Fruit fly (Drosophila melanogaster) whole organism, embryonic: ENCODE data around the gene RpS29.

Experiments
- Ada2b ChIP-seq: fragments of 200-800 bp; sonication (Bioruptor generic); IDR thresholded peaks from 2 replicates; pipeline ENCODE4 v1.3.6; 2022; ENCODE audit warnings: missing biosample characterization, missing genetic modification characterization
- Bgb ChIP-seq: fragments of 200-800 bp; sonication (Bioruptor generic); IDR thresholded peaks from 2 replicates; pipeline ENCODE4 v1.3.6; 2022; ENCODE audit warnings: missing biosample characterization, missing genetic modification characterization; ENCODE audit not compliant: partially characterized antibody
- BtbVII ChIP-seq: fragments of 200-800 bp; sonication (Bioruptor generic); optimal IDR thresholded peaks from 3 replicates; lab custom pipeline; 2017; ENCODE audit warnings: missing biosample characterization, mild to moderate bottlenecking, missing genetic modification characterization
- Bteb2 ChIP-seq: fragments of 200-800 bp; sonication (Bioruptor generic); optimal IDR thresholded peaks from 2 replicates; lab custom pipeline; 2016; ENCODE audit warnings: missing biosample characterization, missing genetic modification characterization
- CG10274 ChIP-seq: fragments of 200-800 bp; sonication (Bioruptor generic); optimal IDR thresholded peaks from 3 replicates; lab custom pipeline; 2017; ENCODE audit warnings: missing biosample characterization, mild to moderate bottlenecking, missing genetic modification characterization
- CG10462 ChIP-seq: fragments of 200-800 bp; sonication (Bioruptor generic); optimal IDR thresholded peaks from 2 replicates; lab custom pipeline; 2016; ENCODE audit warnings: missing biosample characterization, missing genetic modification characterization
- CG11504 ChIP-seq: fragments of 200-800 bp; sonication (Bioruptor generic); optimal IDR thresholded peaks from 3 replicates; lab custom pipeline; 2019; ENCODE audit warnings: missing biosample characterization, mild to moderate bottlenecking, missing genetic modification characterization, moderate library complexity
- CG13894 ChIP-seq: fragments of 200-800 bp; sonication (Bioruptor generic); optimal IDR thresholded peaks from 3 replicates; lab custom pipeline; 2018; ENCODE audit warnings: missing biosample characterization, mild to moderate bottlenecking, missing genetic modification characterization, moderate library complexity
- CG17186 ChIP-seq: fragments of 200-800 bp; sonication (Bioruptor generic); optimal IDR thresholded peaks from 3 replicates; lab custom pipeline; 2017; ENCODE audit warnings: missing biosample characterization, missing genetic modification reagents, missing genetic modification characterization
- CG18262 ChIP-seq: fragments of 200-800 bp; optimal IDR thresholded peaks from 3 replicates; lab custom pipeline; 2019; ENCODE audit warnings: missing biosample characterization, mild to moderate bottlenecking, missing genetic modification characterization, moderate library complexity
- CG33213 ChIP-seq: fragments of 200-800 bp; sonication (Bioruptor generic); optimal IDR thresholded peaks from 3 replicates; lab custom pipeline; 2016; ENCODE audit warnings: missing biosample characterization, missing genetic modification characterization
- CG34224 ChIP-seq: fragments of 200-800 bp; sonication (Bioruptor generic); IDR thresholded peaks from 3 replicates; pipeline ENCODE4 v1.3.6; 2022; ENCODE audit warnings: missing biosample characterization, missing genetic modification characterization; ENCODE audit not compliant: partially characterized antibody
- CG4328 ChIP-seq: fragments of 200-800 bp; sonication (Bioruptor generic); optimal IDR thresholded peaks from 3 replicates; lab custom pipeline; 2017; ENCODE audit warnings: missing biosample characterization, missing genetic modification reagents, missing genetic modification characterization
- CG5245 ChIP-seq: fragments of 200-800 bp; sonication (Bioruptor generic); optimal IDR thresholded peaks from 3 replicates; lab custom pipeline; 2016; ENCODE audit warnings: missing biosample characterization, missing genetic modification characterization
- CG9876 ChIP-seq: fragments of 200-800 bp; sonication (Bioruptor generic); optimal IDR thresholded peaks from 2 replicates; lab custom pipeline; 2016; ENCODE audit warnings: missing biosample characterization, missing genetic modification characterization
- HLH54F ChIP-seq: fragments of 200-800 bp; sonication (Bioruptor generic); optimal IDR thresholded peaks from 3 replicates; lab custom pipeline; 2016; ENCODE audit warnings: missing biosample characterization, missing genetic modification characterization
- Hey ChIP-seq: fragments of 200-800 bp; sonication (Bioruptor generic); optimal IDR thresholded peaks from 3 replicates; lab custom pipeline; 2018; ENCODE audit warnings: missing biosample characterization, mild to moderate bottlenecking, missing genetic modification characterization
- Hmr ChIP-seq: fragments of 200-800 bp; sonication (Bioruptor generic); optimal IDR thresholded peaks from 3 replicates; lab custom pipeline; 2017; ENCODE audit warnings: mild to moderate bottlenecking, missing biosample characterization, missing genetic modification reagents, missing genetic modification characterization
- Hr78 ChIP-seq, 2 experiments: fragments of 200-800 bp in 1 of 2; fragments of >200 bp in 1 of 2; sonication (Bioruptor generic) in 1 of 2; optimal IDR thresholded peaks; 2 replicates each; lab custom pipeline; 2017 to 2019; ENCODE audit warnings: missing biosample characterization in 2 of 2, missing genetic modification characterization in 2 of 2, mild to moderate bottlenecking in 1 of 2, moderate library complexity in 1 of 2
- MBD-R2 ChIP-seq: fragments of 200-800 bp; sonication (Bioruptor generic); IDR thresholded peaks from 2 replicates; pipeline ENCODE4 v1.3.6; 2022; ENCODE audit warnings: missing biosample characterization, missing genetic modification characterization
- Mad ChIP-seq: fragments of 200-800 bp; sonication (Bioruptor generic); optimal IDR thresholded peaks from 2 replicates; lab custom pipeline; 2016; ENCODE audit warnings: missing biosample characterization, missing genetic modification characterization
- Optix ChIP-seq: fragments of 200-800 bp; sonication (Bioruptor generic); IDR thresholded peaks from 3 replicates; pipeline ENCODE4 v1.3.6; 2022; ENCODE audit warnings: missing biosample characterization, missing genetic modification characterization
- Usf ChIP-seq: fragments of 200-800 bp; sonication (Bioruptor generic); optimal IDR thresholded peaks from 2 replicates; lab custom pipeline; 2017; ENCODE audit warnings: missing genotype, missing biosample characterization, missing genetic modification characterization
- Vsx1 ChIP-seq: fragments of 200-800 bp; sonication (Bioruptor generic); optimal IDR thresholded peaks from 2 replicates; lab custom pipeline; 2017; ENCODE audit warnings: missing biosample characterization, mild to moderate bottlenecking, missing genetic modification characterization, missing genetic modification reagents
- abd-A ChIP-seq: fragments of 200-800 bp; sonication (Bioruptor generic); optimal IDR thresholded peaks from 3 replicates; lab custom pipeline; 2019; ENCODE audit warnings: missing biosample characterization, mild to moderate bottlenecking, missing genetic modification characterization, moderate library complexity
- al ChIP-seq: fragments of 200-800 bp; sonication (Bioruptor generic); IDR thresholded peaks from 2 replicates; pipeline ENCODE4 v1.3.6; 2022; ENCODE audit warnings: missing biosample characterization, missing genetic modification characterization
- amos ChIP-seq: fragments of 200-800 bp; sonication (Bioruptor generic); IDR thresholded peaks from 2 replicates; pipeline ENCODE4 v1.3.6; 2022; ENCODE audit warnings: missing biosample characterization, missing genetic modification characterization; ENCODE audit not compliant: partially characterized antibody
- ap ChIP-seq: fragments of 200-800 bp; sonication (Bioruptor generic); IDR thresholded peaks from 2 replicates; pipeline ENCODE4 v1.3.6; 2022; ENCODE audit warnings: missing biosample characterization, missing genetic modification characterization
- croc ChIP-seq: fragments of 200-800 bp; sonication (Bioruptor generic); conservative IDR thresholded peaks from 3 replicates; pipeline ENCODE4 v1.3.6; 2022; ENCODE audit warnings: missing biosample characterization, missing genetic modification characterization
- dm ChIP-seq: fragments of 200-800 bp; sonication (Bioruptor generic); optimal IDR thresholded peaks from 3 replicates; lab custom pipeline; 2016; ENCODE audit warnings: missing biosample characterization, missing genetic modification characterization
- dpn ChIP-seq, 2 experiments: fragments of 200-800 bp; sonication (Bioruptor generic); optimal IDR thresholded peaks; 3 replicates each; lab custom pipeline; 2016; ENCODE audit warnings: missing biosample characterization in 2 of 2, missing genetic modification characterization in 2 of 2
- ems ChIP-seq: fragments of 200-800 bp; sonication (Bioruptor generic); optimal IDR thresholded peaks from 3 replicates; lab custom pipeline; 2016; ENCODE audit warnings: missing biosample characterization, missing genetic modification characterization
- fd64A ChIP-seq: fragments of 200-800 bp; sonication (Bioruptor generic); optimal IDR thresholded peaks from 3 replicates; lab custom pipeline; 2018; ENCODE audit warnings: missing biosample characterization, mild to moderate bottlenecking, missing genetic modification characterization
- gcm2 ChIP-seq: fragments of 200-800 bp; sonication (Bioruptor generic); optimal IDR thresholded peaks from 2 replicates; lab custom pipeline; 2016; ENCODE audit warnings: missing biosample characterization, missing genetic modification characterization
- gfzf ChIP-seq: fragments of 200-800 bp; sonication (Bioruptor generic); optimal IDR thresholded peaks from 2 replicates; lab custom pipeline; 2016; ENCODE audit warnings: missing biosample characterization, mild to moderate bottlenecking, missing genetic modification characterization, moderate library complexity
- hb ChIP-seq: fragments of 200-800 bp; sonication (Bioruptor generic); IDR thresholded peaks from 3 replicates; pipeline ENCODE4 v1.3.6; 2022; ENCODE audit warnings: missing biosample characterization, missing genetic modification characterization; ENCODE audit not compliant: partially characterized antibody
- lilli ChIP-seq: fragments of 200-800 bp; sonication (Bioruptor generic); optimal IDR thresholded peaks from 3 replicates; lab custom pipeline; 2016; ENCODE audit warnings: missing biosample characterization, missing genetic modification characterization
- lmd ChIP-seq: fragments of 200-800 bp; sonication (Bioruptor generic); IDR thresholded peaks from 2 replicates; pipeline ENCODE4 v1.3.6; 2022; ENCODE audit warnings: missing biosample characterization, missing genetic modification characterization
- oc ChIP-seq: fragments of 200-800 bp; sonication (Bioruptor generic); optimal IDR thresholded peaks from 2 replicates; lab custom pipeline; 2018; ENCODE audit warnings: missing biosample characterization, mild to moderate bottlenecking, missing genetic modification characterization, moderate library complexity
- prd ChIP-seq, 3 experiments: fragments of >200 bp in 2 of 3; fragments of 200-800 bp in 1 of 3; sonication (Bioruptor generic) in 1 of 3; optimal IDR thresholded peaks in 2 of 3; IDR thresholded peaks in 1 of 3; 2 replicates in 2 of 3; 3 replicates in 1 of 3; pipeline versions ENCODE4 v1.3.6 to Lab custom; 2017 to 2022; ENCODE audit warnings: missing biosample characterization in 1 of 3, missing genetic modification characterization in 1 of 3
- repo ChIP-seq: fragments of 200-800 bp; sonication (Bioruptor generic); optimal IDR thresholded peaks from 2 replicates; lab custom pipeline; 2016; ENCODE audit warnings: missing biosample characterization, missing genetic modification characterization
- rib ChIP-seq: fragments of 200-800 bp; sonication (Bioruptor generic); IDR thresholded peaks from 2 replicates; pipeline ENCODE4 v1.3.6; 2022; ENCODE audit warnings: missing biosample characterization, missing genetic modification characterization
- run ChIP-seq: fragments of 200-800 bp; sonication (Bioruptor generic); optimal IDR thresholded peaks from 3 replicates; lab custom pipeline; 2018; ENCODE audit warnings: missing biosample characterization, mild to moderate bottlenecking, missing genetic modification characterization
- slp2 ChIP-seq: fragments of 200-800 bp; sonication (Bioruptor generic); optimal IDR thresholded peaks from 2 replicates; lab custom pipeline; 2016; ENCODE audit warnings: missing biosample characterization, missing genetic modification characterization
- tll ChIP-seq, 2 experiments: fragments of 200-800 bp in 1 of 2; fragments of >200 bp in 1 of 2; sonication (Bioruptor generic) in 1 of 2; optimal IDR thresholded peaks; 2 replicates each; lab custom pipeline; 2017 to 2019; ENCODE audit warnings: missing biosample characterization in 2 of 2, missing genetic modification characterization in 2 of 2, mild to moderate bottlenecking in 1 of 2, moderate library complexity in 1 of 2
- trh ChIP-seq: fragments of 200-800 bp; sonication (Bioruptor generic); optimal IDR thresholded peaks from 2 replicates; lab custom pipeline; 2016; ENCODE audit warnings: missing biosample characterization, missing genetic modification characterization
- vnd ChIP-seq: fragments of 200-800 bp; sonication (Bioruptor generic); IDR thresholded peaks from 3 replicates; pipeline ENCODE4 v1.3.6; 2022; ENCODE audit warnings: missing biosample characterization, missing genetic modification characterization; ENCODE audit not compliant: partially characterized antibody
- wek ChIP-seq: fragments of 200-800 bp; sonication (Bioruptor generic); optimal IDR thresholded peaks from 3 replicates; lab custom pipeline; 2018; ENCODE audit warnings: missing biosample characterization, mild to moderate bottlenecking, missing genetic modification characterization, moderate library complexity
- zen ChIP-seq: fragments of 200-800 bp; sonication (Bioruptor generic); optimal IDR thresholded peaks from 3 replicates; lab custom pipeline; 2018; ENCODE audit warnings: missing biosample characterization, mild to moderate bottlenecking, missing genetic modification characterization, moderate library complexity

RpS29 gene

dm6 chr3R:9791177-9791806, 13.4 kb downstream of the RpS29 start, which contains the start of the genes CG12945 and CG8507 (continued):
- TF ChIP-seq HLH54F (GFP tag; lab: Kevin White, UChicago) = peak; percentile 33
- TF ChIP-seq Hey = no peak
- no peak for TF ChIP-seq trh
- TF ChIP-seq CG10274 = no peak
- TF ChIP-seq prd (optimal IDR thresholded peaks at IDR 0.05; lab: Kevin White, UChicago) = no peak
- TF ChIP-seq prd (GFP tag; IDR thresholded peaks at IDR 0.05; lab: Robert Waterston, UW) = peak; percentile 54; the same call in 1 of the 3 replicates
- peak; percentile 34 for TF ChIP-seq dm (GFP tag; lab: Kevin White, UChicago)
- no peak for TF ChIP-seq CG4328 (GFP tag; lab: Kevin White, UChicago)
- TF ChIP-seq vnd (GFP tag; lab: Robert Waterston, UW) = no peak
- peak; percentile 51; the same call in 1 of the 2 replicates for TF ChIP-seq lmd (GFP tag; lab: Robert Waterston, UW)
- peak; percentile 37; the same call in 1 of the 2 replicates for TF ChIP-seq al (GFP tag; lab: Robert Waterston, UW)
- no peak for TF ChIP-seq hb (GFP tag; lab: Robert Waterston, UW)
- no peak for TF ChIP-seq Ada2b
- no peak for TF ChIP-seq run
- no peak for TF ChIP-seq Optix
- peak; percentile 48 for TF ChIP-seq CG18262
- TF ChIP-seq repo (GFP tag; lab: Kevin White, UChicago) = no peak
- TF ChIP-seq abd-A (tag; lab: Kevin White, UChicago) = no peak
- TF ChIP-seq slp2 = no peak
- no peak for TF ChIP-seq Hmr
- peak; percentile 63 for TF ChIP-seq lilli
- no peak for TF ChIP-seq BtbVII (GFP tag; lab: Kevin White, UChicago)
- peak; percentile 43 for TF ChIP-seq dpn (GFP tag; optimal IDR thresholded peaks at IDR 0.05; lab: Kevin White, UChicago)
- TF ChIP-seq amos (GFP tag; lab: Robert Waterston, UW) = no peak
- TF ChIP-seq wek = no peak
- no peak for TF ChIP-seq CG17186 (GFP tag; lab: Kevin White, UChicago)
- no peak for TF ChIP-seq Usf (GFP tag; lab: Kevin White, UChicago)
- TF ChIP-seq CG11504 (tag; lab: Kevin White, UChicago) = no peak
- peak; percentile 2 for TF ChIP-seq CG5245 (GFP tag; lab: Kevin White, UChicago)
- TF ChIP-seq tll (GFP tag; optimal IDR thresholded peaks at IDR 0.05; lab: Kevin White, UChicago) = peak in 1 of 2 experiments; percentile 47
- no peak for TF ChIP-seq CG33213 (GFP tag; lab: Kevin White, UChicago)
- no peak for TF ChIP-seq Hr78 (GFP tag; optimal IDR thresholded peaks at IDR 0.05; lab: Kevin White, UChicago)
- no peak for TF ChIP-seq CG10462 (GFP tag; lab: Kevin White, UChicago)
- no peak for TF ChIP-seq croc
- TF ChIP-seq CG13894 (tag; lab: Kevin White, UChicago) = no peak
- no peak for TF ChIP-seq rib
- TF ChIP-seq ap = no peak
- TF ChIP-seq gcm2 = no peak
- no peak for TF ChIP-seq oc (tag; lab: Kevin White, UChicago)
- TF ChIP-seq CG9876 (GFP tag; lab: Kevin White, UChicago) = no peak
- peak; percentile 39 for TF ChIP-seq Mad (GFP tag; lab: Kevin White, UChicago)
- no peak for TF ChIP-seq Bteb2 (GFP tag; lab: Kevin White, UChicago)
- no peak for TF ChIP-seq Bgb (GFP tag; lab: Robert Waterston, UW)
- TF ChIP-seq gfzf (GFP tag; lab: Kevin White, UChicago) = peak; percentile 79
- peak; percentile 25 for TF ChIP-seq zen (tag; lab: Kevin White, UChicago)
- TF ChIP-seq MBD-R2 (GFP tag; lab: Robert Waterston, UW) = peak; percentile 75
- no peak for TF ChIP-seq fd64A
- no peak for TF ChIP-seq CG34224 (GFP tag; lab: Robert Waterston, UW)
- TF ChIP-seq ems (GFP tag; lab: Kevin White, UChicago) = peak; percentile 1
- no peak for TF ChIP-seq Vsx1
